Worm (Caenorhabditis elegans) whole organism, young adult: ENCODE measurements around the gene lys-4.

Experiments used
- B0035.1 ChIP-seq: sonication (generic microtip); optimal IDR thresholded peaks from 2 replicates; lab custom pipeline; 2016; ENCODE audit warnings: missing genetic modification characterization, mild to moderate bottlenecking, missing compliant biosample characterization, missing genotype, missing genetic modification reagents
- D2030.7 ChIP-seq: fragments of 200-800 bp; sonication (Bioruptor generic); IDR thresholded peaks from 2 replicates; pipeline ENCODE4 v1.3.6; 2022; ENCODE audit warnings: missing genetic modification reagents, missing genetic modification characterization, missing compliant biosample characterization
- F23B12.7 ChIP-seq: sonication (generic microtip); optimal IDR thresholded peaks from 2 replicates; lab custom pipeline; 2017; ENCODE audit warnings: missing genetic modification characterization, mild to moderate bottlenecking, missing compliant biosample characterization, antibody characterized with exemption, moderate library complexity; ENCODE audit not compliant: insufficient read depth
- F33H1.4 ChIP-seq: fragments of 200-800 bp; sonication (Bioruptor generic); IDR thresholded peaks from 2 replicates; pipeline ENCODE4 v1.3.6; 2022; ENCODE audit warnings: missing genetic modification reagents, missing genetic modification characterization, missing compliant biosample characterization
- F37B4.10 ChIP-seq: fragments of 200-800 bp; sonication (Bioruptor generic); IDR thresholded peaks from 2 replicates; pipeline ENCODE4 v1.3.6; 2022; ENCODE audit warnings: missing genetic modification characterization, missing compliant biosample characterization
- F39B2.1 ChIP-seq: fragments of 200-800 bp; sonication (Bioruptor generic); IDR thresholded peaks from 2 replicates; pipeline ENCODE4 v1.3.6; 2022; ENCODE audit warnings: missing genetic modification reagents, missing genetic modification characterization, missing compliant biosample characterization
- K11D2.4 ChIP-seq: fragments of 200-800 bp; sonication (Bioruptor generic); IDR thresholded peaks from 2 replicates; pipeline ENCODE4 v1.3.6; 2022; ENCODE audit warnings: missing genetic modification reagents, missing genetic modification characterization, missing compliant biosample characterization
- T07F8.4 ChIP-seq: sonication (generic microtip); optimal IDR thresholded peaks from 2 replicates; lab custom pipeline; 2016; ENCODE audit warnings: mild to moderate bottlenecking, missing genetic modification characterization, moderate library complexity, missing compliant biosample characterization
- Y53F4B.3 ChIP-seq: fragments of 200-800 bp; sonication (Bioruptor generic); IDR thresholded peaks from 2 replicates; pipeline ENCODE4 v1.3.6; 2022; ENCODE audit warnings: missing genetic modification reagents, missing genetic modification characterization, missing compliant biosample characterization
- Y53G8AR.9 ChIP-seq: fragments of 200-800 bp; sonication (Bioruptor generic); conservative IDR thresholded peaks from 2 replicates; pipeline ENCODE4 v1.3.6; 2022; ENCODE audit warnings: missing genetic modification reagents, missing genetic modification characterization, missing compliant biosample characterization
- Y56A3A.18 ChIP-seq: fragments of 200-800 bp; sonication (Bioruptor generic); IDR thresholded peaks from 2 replicates; pipeline ENCODE4 v1.3.6; 2022; ENCODE audit warnings: missing genetic modification reagents, missing genetic modification characterization, missing compliant biosample characterization
- Y67H2A.10 ChIP-seq: fragments of 200-800 bp; sonication (Bioruptor generic); conservative IDR thresholded peaks from 2 replicates; pipeline ENCODE4 v1.3.6; 2022; ENCODE audit warnings: missing genetic modification reagents, missing genetic modification characterization, missing compliant biosample characterization
- Y79H2A.3 ChIP-seq: fragments of 200-800 bp; sonication (Bioruptor generic); conservative IDR thresholded peaks from 2 replicates; pipeline ENCODE4 v1.3.6; 2022; ENCODE audit warnings: missing genetic modification reagents, missing genetic modification characterization, missing compliant biosample characterization
- athp-1 ChIP-seq: sonication (generic microtip); optimal IDR thresholded peaks from 2 replicates; lab custom pipeline; 2017; ENCODE audit warnings: mild to moderate bottlenecking, missing genetic modification characterization, missing compliant biosample characterization
- attf-3 ChIP-seq: fragments of 200-800 bp; sonication (Bioruptor generic); conservative IDR thresholded peaks from 2 replicates; pipeline ENCODE4 v1.3.6; 2022; ENCODE audit warnings: missing genetic modification reagents, missing genetic modification characterization, missing compliant biosample characterization
- bed-1 ChIP-seq: fragments of 200-800 bp; sonication (Bioruptor generic); IDR thresholded peaks from 2 replicates; pipeline ENCODE4 v1.3.6; 2022; ENCODE audit warnings: missing genetic modification reagents, missing genetic modification characterization, missing compliant biosample characterization
- cebp-1 ChIP-seq, 2 experiments: fragments of 200-800 bp in 1 of 2; sonication (Bioruptor generic) in 1 of 2; sonication (generic microtip) in 1 of 2; IDR thresholded peaks in 1 of 2; optimal IDR thresholded peaks in 1 of 2; 2 replicates each; pipeline versions ENCODE4 v1.3.6 to Lab custom; 2017 to 2022; ENCODE audit warnings: missing compliant biosample characterization in 2 of 2, missing genetic modification characterization in 2 of 2, mild to moderate bottlenecking in 1 of 2, missing genetic modification reagents in 1 of 2, moderate library complexity in 1 of 2
- ceh-40 ChIP-seq: fragments of 200-800 bp; sonication (Bioruptor generic); IDR thresholded peaks from 2 replicates; pipeline ENCODE4 v1.3.6; 2022; ENCODE audit warnings: missing genetic modification characterization, missing compliant biosample characterization
- ceh-58 ChIP-seq: fragments of 200-800 bp; sonication (Bioruptor generic); IDR thresholded peaks from 2 replicates; pipeline ENCODE4 v1.3.6; 2022; ENCODE audit warnings: missing genetic modification characterization, missing compliant biosample characterization
- chd-7 ChIP-seq: sonication (generic microtip); optimal IDR thresholded peaks from 2 replicates; lab custom pipeline; 2016; ENCODE audit warnings: mild to moderate bottlenecking, missing genetic modification characterization, moderate library complexity, missing compliant biosample characterization
- dpff-1 ChIP-seq: sonication (generic microtip); optimal IDR thresholded peaks from 2 replicates; lab custom pipeline; 2017; ENCODE audit warnings: mild to moderate bottlenecking, missing genetic modification characterization, missing compliant biosample characterization
- dpl-1 ChIP-seq: fragments of 150-350 bp; optimal IDR thresholded peaks from 2 replicates; lab custom pipeline; 2014; ENCODE audit warnings: missing biosample characterization, missing genetic modification reagents, missing genetic modification characterization
- efl-1 ChIP-seq: fragments of 150-350 bp; optimal IDR thresholded peaks from 2 replicates; lab custom pipeline; 2014; ENCODE audit warnings: missing biosample characterization, missing genetic modification reagents, missing genetic modification characterization
- egl-18 ChIP-seq: fragments of 200-800 bp; sonication (Bioruptor generic); IDR thresholded peaks from 2 replicates; pipeline ENCODE4 v1.3.6; 2022; ENCODE audit warnings: missing genetic modification reagents, missing genetic modification characterization, missing compliant biosample characterization
- egl-44 ChIP-seq: fragments of 200-800 bp; sonication (Bioruptor generic); IDR thresholded peaks from 2 replicates; pipeline ENCODE4 v1.3.6; 2022; ENCODE audit warnings: missing genetic modification reagents, missing genetic modification characterization, missing compliant biosample characterization
- egrh-3 ChIP-seq: fragments of 200-800 bp; sonication (Bioruptor generic); IDR thresholded peaks from 2 replicates; pipeline ENCODE4 v1.3.6; 2022; ENCODE audit warnings: missing genetic modification reagents, missing genetic modification characterization, missing compliant biosample characterization
- hlh-12 ChIP-seq: sonication (generic microtip); optimal IDR thresholded peaks from 2 replicates; lab custom pipeline; 2016; ENCODE audit warnings: missing genetic modification characterization, missing compliant biosample characterization
- hlh-26 ChIP-seq: fragments of 200-800 bp; sonication (Bioruptor generic); conservative IDR thresholded peaks from 2 replicates; pipeline ENCODE4 v1.3.6; 2022; ENCODE audit warnings: missing genetic modification reagents, missing genetic modification characterization, missing compliant biosample characterization
- hmg-20 ChIP-seq: fragments of 200-800 bp; sonication (Bioruptor generic); IDR thresholded peaks from 2 replicates; pipeline ENCODE4 v1.3.6; 2022; ENCODE audit warnings: missing genetic modification reagents, missing genetic modification characterization, missing compliant biosample characterization
- hsf-1 ChIP-seq: fragments of 200-800 bp; sonication (Bioruptor generic); IDR thresholded peaks from 2 replicates; pipeline ENCODE4 v1.3.6; 2022; ENCODE audit warnings: missing genetic modification reagents, missing genetic modification characterization, missing compliant biosample characterization
- let-526 ChIP-seq: fragments of 200-800 bp; sonication (Bioruptor generic); IDR thresholded peaks from 2 replicates; pipeline ENCODE4 v1.3.6; 2022; ENCODE audit warnings: missing genetic modification reagents, missing genetic modification characterization, missing compliant biosample characterization
- lsl-1 ChIP-seq: fragments of 200-800 bp; sonication (Bioruptor generic); optimal IDR thresholded peaks from 2 replicates; lab custom pipeline; 2018; ENCODE audit warnings: mild to moderate bottlenecking, missing genetic modification characterization, moderate library complexity, missing compliant biosample characterization
- lsy-27 ChIP-seq: sonication (generic microtip); optimal IDR thresholded peaks from 2 replicates; lab custom pipeline; 2017; ENCODE audit warnings: missing genetic modification characterization, mild to moderate bottlenecking, missing compliant biosample characterization, antibody characterized with exemption, missing genotype, borderline replicate concordance; ENCODE audit not compliant: insufficient read depth
- madf-10 ChIP-seq: sonication (generic microtip); optimal IDR thresholded peaks from 2 replicates; lab custom pipeline; 2016; ENCODE audit warnings: mild to moderate bottlenecking, missing genetic modification characterization, missing compliant biosample characterization
- madf-3 ChIP-seq: fragments of 200-800 bp; sonication (Bioruptor generic); IDR thresholded peaks from 2 replicates; pipeline ENCODE4 v1.3.6; 2022; ENCODE audit warnings: missing genetic modification reagents, missing genetic modification characterization, missing compliant biosample characterization
- madf-6 ChIP-seq: fragments of 200-800 bp; sonication (Bioruptor generic); IDR thresholded peaks from 2 replicates; pipeline ENCODE4 v1.3.6; 2022; ENCODE audit warnings: missing genetic modification reagents, missing genetic modification characterization, missing compliant biosample characterization
- madf-8 ChIP-seq: fragments of 200-800 bp; sonication (Bioruptor generic); conservative IDR thresholded peaks from 2 replicates; pipeline ENCODE4 v1.3.6; 2022; ENCODE audit warnings: missing genetic modification reagents, missing genetic modification characterization, missing compliant biosample characterization
- mcd-1 ChIP-seq: fragments of 200-800 bp; sonication (Bioruptor generic); IDR thresholded peaks from 2 replicates; pipeline ENCODE4 v1.3.6; 2022; ENCODE audit warnings: missing genetic modification reagents, missing genetic modification characterization, missing compliant biosample characterization
- mxl-1 ChIP-seq: sonication (generic microtip); optimal IDR thresholded peaks from 2 replicates; lab custom pipeline; 2016; ENCODE audit warnings: missing genetic modification characterization, missing compliant biosample characterization
- nfya-1 ChIP-seq: sonication (generic microtip); optimal IDR thresholded peaks from 2 replicates; lab custom pipeline; 2017; ENCODE audit warnings: antibody characterized with exemption, missing compliant biosample characterization, missing genetic modification characterization, borderline replicate concordance; ENCODE audit not compliant: insufficient read depth
- nfyb-1 ChIP-seq: fragments of 200-800 bp; sonication (Bioruptor generic); IDR thresholded peaks from 2 replicates; pipeline ENCODE4 v1.3.6; 2022; ENCODE audit warnings: missing genetic modification reagents, missing genetic modification characterization, missing compliant biosample characterization
- nhr-120 ChIP-seq: fragments of 200-800 bp; sonication (Bioruptor generic); IDR thresholded peaks from 2 replicates; pipeline ENCODE4 v1.3.6; 2022; ENCODE audit warnings: missing genetic modification characterization, missing compliant biosample characterization
- rcor-1 ChIP-seq: fragments of 200-800 bp; sonication (Bioruptor generic); IDR thresholded peaks from 2 replicates; pipeline ENCODE4 v1.3.6; 2022; ENCODE audit warnings: missing genetic modification reagents, missing genetic modification characterization, missing compliant biosample characterization
- snpc-1.1 ChIP-seq: sonication (generic microtip); optimal IDR thresholded peaks from 2 replicates; lab custom pipeline; 2017; ENCODE audit warnings: missing genetic modification characterization, mild to moderate bottlenecking, missing compliant biosample characterization, antibody characterized with exemption, moderate library complexity, missing genotype, missing genetic modification reagents; ENCODE audit not compliant: insufficient read depth
- unc-62 ChIP-seq: fragments of 150-350 bp; optimal IDR thresholded peaks from 2 replicates; lab custom pipeline; 2014; ENCODE audit warnings: missing biosample characterization, missing genetic modification reagents, missing genetic modification characterization
- xnd-1 ChIP-seq: sonication (generic microtip); optimal IDR thresholded peaks from 2 replicates; lab custom pipeline; 2016; ENCODE audit warnings: missing genotype, missing genetic modification reagents, missing genetic modification characterization, missing compliant biosample characterization

Gene lys-4

DNA sequence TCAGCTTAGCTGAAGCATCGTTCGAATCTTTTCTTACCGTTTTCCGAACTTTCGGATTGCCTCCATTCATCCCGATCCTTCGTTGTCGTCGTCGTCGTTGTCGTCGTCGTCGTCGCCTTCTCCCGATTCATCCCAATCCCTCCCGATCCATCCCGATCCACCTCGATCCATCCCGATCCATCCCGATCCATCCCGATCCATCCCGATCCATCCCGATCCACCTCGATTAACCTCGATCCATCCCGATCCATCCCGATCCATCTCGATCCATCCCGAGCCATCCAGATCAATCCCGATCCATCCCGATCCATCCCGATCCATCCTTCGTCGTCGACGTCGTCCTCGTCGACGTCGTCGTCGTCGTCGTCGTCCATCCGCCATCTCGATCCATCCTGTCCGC lies 6.4 kb downstream of the lys-4 start:
- 0 out of 2 replicates have a peak, but pooled peaks have one; percentile 68 for TF ChIP-seq F37B4.10
- TF ChIP-seq egrh-3 (GFP tag; lab: Robert Waterston, UW): peak; percentile 90; the same call in 1 of the 2 replicates
- peak; percentile 42; the same call in 1 of the 2 replicates for TF ChIP-seq mcd-1
- 0 out of 2 replicates have a peak, but pooled peaks have one; percentile 44 for TF ChIP-seq nfyb-1
- TF ChIP-seq nhr-120 (GFP tag; lab: Robert Waterston, UW): peak; percentile 64; the same call in 1 of the 2 replicates

DNA sequence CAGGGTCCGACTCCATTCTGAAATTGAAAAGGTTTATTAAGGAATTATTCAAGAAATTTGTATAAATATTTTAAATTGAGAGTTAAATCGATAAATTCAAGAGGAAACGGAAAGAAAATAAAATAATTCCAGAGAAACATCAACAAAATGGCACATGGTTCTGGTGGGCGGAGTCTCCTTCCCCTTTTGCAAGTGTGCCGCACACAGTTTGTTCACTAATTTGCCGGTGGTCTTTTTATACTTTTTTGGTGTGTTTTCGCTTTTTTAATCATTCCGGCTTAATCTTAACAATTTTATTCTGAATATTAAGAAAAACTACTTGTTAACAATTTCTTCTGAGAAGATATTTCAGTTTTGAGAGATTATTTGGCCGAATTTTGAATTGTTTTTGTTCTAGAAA lies 18.1 kb downstream of the lys-4 start, which contains the start of the genes ragc-1 and Y24F12A.1:
ragc-1 (minus strand) TSS at position 25 of the 400 bp plus-strand sequence.
Y24F12A.1 (plus strand) TSS at position 346 of the 400 bp plus-strand sequence.
- no peak for TF ChIP-seq B0035.1 (tag; lab: Kevin White, UChicago)
- no peak for TF ChIP-seq madf-6 (GFP tag; lab: Robert Waterston, UW)
- TF ChIP-seq xnd-1 (tag; lab: Kevin White, UChicago): no peak
- no peak for TF ChIP-seq mxl-1 (tag; lab: Kevin White, UChicago)
- TF ChIP-seq chd-7: no peak
- TF ChIP-seq lsl-1: peak; percentile 5
- no peak for TF ChIP-seq lsy-27 (tag; lab: Kevin White, UChicago)
- TF ChIP-seq dpff-1 (tag; lab: Kevin White, UChicago): no peak
- no peak for TF ChIP-seq attf-3
- no peak for TF ChIP-seq hlh-26
- no peak for TF ChIP-seq ceh-58 (GFP tag; lab: Robert Waterston, UW)
- no peak for TF ChIP-seq hmg-20 (GFP tag; lab: Robert Waterston, UW)
- TF ChIP-seq F23B12.7: peak; percentile 79
- no peak for TF ChIP-seq nfyb-1
- no peak for TF ChIP-seq unc-62 (GFP tag; lab: Kevin White, UChicago)
- TF ChIP-seq Y56A3A.18 (GFP tag; lab: Robert Waterston, UW): no peak
- TF ChIP-seq Y67H2A.10: no peak
- no peak for TF ChIP-seq Y53F4B.3 (GFP tag; lab: Robert Waterston, UW)
- TF ChIP-seq egl-18 (GFP tag; lab: Robert Waterston, UW): no peak
- no peak for TF ChIP-seq T07F8.4 (tag; lab: Kevin White, UChicago)
- no peak for TF ChIP-seq madf-10 (tag; lab: Kevin White, UChicago)
- TF ChIP-seq Y79H2A.3 (GFP tag; lab: Robert Waterston, UW): no peak
- no peak for TF ChIP-seq K11D2.4
- no peak for TF ChIP-seq ceh-40 (GFP tag; lab: Robert Waterston, UW)
- no peak for TF ChIP-seq Y53G8AR.9 (GFP tag; lab: Robert Waterston, UW)
- no peak for TF ChIP-seq D2030.7
- no peak for TF ChIP-seq snpc-1.1 (tag; lab: Kevin White, UChicago)
- TF ChIP-seq F33H1.4 (GFP tag; lab: Robert Waterston, UW): no peak; the same call in 1 of the 2 replicates
- no peak for TF ChIP-seq rcor-1 (GFP tag; lab: Robert Waterston, UW)
- TF ChIP-seq mcd-1: 0 out of 2 replicates have a peak, but pooled peaks have one; percentile 19
- TF ChIP-seq F37B4.10: no peak
- no peak for TF ChIP-seq efl-1 (GFP tag; lab: Kevin White, UChicago)
- TF ChIP-seq hlh-12 (tag; lab: Kevin White, UChicago): no peak
- no peak for TF ChIP-seq let-526 (GFP tag; lab: Robert Waterston, UW)
- TF ChIP-seq madf-8 (GFP tag; lab: Robert Waterston, UW): no peak
- no peak for TF ChIP-seq athp-1
- TF ChIP-seq F39B2.1 (GFP tag; lab: Robert Waterston, UW): no peak
- TF ChIP-seq hsf-1: no peak
- 0 out of 2 replicates have a peak, but pooled peaks have one; percentile 11 for TF ChIP-seq egl-44
- TF ChIP-seq dpl-1: peak; percentile 13
- TF ChIP-seq cebp-1 (GFP tag; IDR thresholded peaks at IDR 0.05; lab: Robert Waterston, UW): no peak
- TF ChIP-seq cebp-1 (tag; optimal IDR thresholded peaks at IDR 0.05; lab: Kevin White, UChicago): peak; percentile 18
- no peak for TF ChIP-seq madf-3 (GFP tag; lab: Robert Waterston, UW)
- TF ChIP-seq nfya-1: no peak
- TF ChIP-seq bed-1 (GFP tag; lab: Robert Waterston, UW): no peak
